Worm (Caenorhabditis elegans): Measurements from ENCODE around the gene T24D5.6.

T24D5.6 gene

DNA sequence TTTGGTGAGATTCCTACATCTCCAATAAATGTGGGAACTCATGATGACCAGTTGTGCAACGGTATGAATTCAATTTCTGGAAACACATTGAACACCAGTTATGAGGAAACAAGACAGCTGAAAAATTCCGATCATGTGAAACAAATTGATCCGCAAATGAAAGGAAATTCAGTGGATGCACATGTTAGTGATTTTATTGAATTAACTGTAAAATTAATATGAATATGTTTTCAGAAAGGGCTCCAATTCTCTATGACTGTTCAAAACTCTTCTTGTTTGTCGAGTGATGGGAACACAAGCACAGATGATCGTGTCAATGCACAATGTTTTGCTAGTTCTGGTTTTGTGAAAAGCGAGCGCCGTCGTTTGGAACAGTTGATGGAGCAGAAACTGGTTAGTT lies 16.9 kb downstream of the T24D5.6 start:
- no peak for TF ChIP-seq nhr-28 (tag; optimal IDR thresholded peaks at IDR 0.05)
- TF ChIP-seq nhr-43 (tag; optimal IDR thresholded peaks at IDR 0.05; ENCODE audit: poor library complexity, severe bottlenecking), result no peak
- TF ChIP-seq tbx-2 (tag; optimal IDR thresholded peaks at IDR 0.05), result no peak
- TF ChIP-seq ztf-4 (tag; optimal IDR thresholded peaks at IDR 0.05), result no peak
- TF ChIP-seq elt-3 (tag; optimal IDR thresholded peaks at IDR 0.05), result no peak
- TF ChIP-seq skn-1 (tag; optimal IDR thresholded peaks at IDR 0.05), result no peak
- no peak for TF ChIP-seq nhr-237 (tag; optimal IDR thresholded peaks at IDR 0.05)
- TF ChIP-seq hmg-11 (tag; optimal IDR thresholded peaks at IDR 0.05), result no peak
- TF ChIP-seq jun-1 (tag; optimal IDR thresholded peaks at IDR 0.05), result no peak
- TF ChIP-seq lsy-12 (tag; optimal IDR thresholded peaks at IDR 0.05), result no peak
- TF ChIP-seq mml-1 (tag; optimal IDR thresholded peaks at IDR 0.05), result no peak
- TF ChIP-seq lin-15B (tag; optimal IDR thresholded peaks at IDR 0.05), result no peak

DNA sequence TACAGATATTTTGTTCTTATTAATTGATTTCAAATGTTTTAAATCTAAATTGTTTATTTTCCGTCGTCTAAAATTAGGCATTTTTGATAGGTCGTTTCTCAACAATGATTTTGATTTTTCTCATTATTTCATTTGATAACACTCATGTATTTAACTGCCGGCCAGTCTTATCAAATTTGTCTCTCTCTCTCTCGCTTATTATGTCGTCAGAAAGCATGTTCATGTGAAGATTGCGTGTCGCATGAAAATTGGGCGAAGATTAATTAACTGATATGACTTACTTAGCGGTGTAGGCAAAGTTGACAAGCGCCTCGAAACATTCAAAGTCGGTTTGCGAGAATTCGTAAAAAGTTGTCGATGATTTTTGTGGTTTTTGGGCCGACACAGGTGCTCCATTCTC lies 24.4 kb downstream of the T24D5.6 start:
- TF ChIP-seq unc-39 (tag; optimal IDR thresholded peaks at IDR 0.05) (no peak), elt-2 (tag; optimal IDR thresholded peaks at IDR 0.05) (peak; percentile 93), mdl-1 (tag; optimal IDR thresholded peaks at IDR 0.05) (no peak), unc-62 (GFP tag; optimal IDR thresholded peaks at IDR 0.05) (no peak), pqm-1 (tag; optimal IDR thresholded peaks at IDR 0.05) (peak; percentile 93), pha-4 (tag; optimal IDR thresholded peaks at IDR 0.05) (peak; percentile 63), nhr-25 (tag; optimal IDR thresholded peaks at IDR 0.05) (peak; percentile 11), egl-27 (tag; optimal IDR thresholded peaks at IDR 0.05) (no peak), ceh-16 (tag; optimal IDR thresholded peaks at IDR 0.05) (no peak), nfya-1 (tag; optimal IDR thresholded peaks at IDR 0.05; ENCODE audit: insufficient read depth) (no peak), elt-3 (tag; optimal IDR thresholded peaks at IDR 0.05) (peak in 2 of 3 experiments; percentile 29 to 48), egl-5 (tag; optimal IDR thresholded peaks at IDR 0.05) (no peak), nhr-23 (tag; optimal IDR thresholded peaks at IDR 0.05) (peak; percentile 58), tbx-2 (tag; optimal IDR thresholded peaks at IDR 0.05) (no peak), aly-2 (tag; optimal IDR thresholded peaks at IDR 0.05) (no peak)

DNA sequence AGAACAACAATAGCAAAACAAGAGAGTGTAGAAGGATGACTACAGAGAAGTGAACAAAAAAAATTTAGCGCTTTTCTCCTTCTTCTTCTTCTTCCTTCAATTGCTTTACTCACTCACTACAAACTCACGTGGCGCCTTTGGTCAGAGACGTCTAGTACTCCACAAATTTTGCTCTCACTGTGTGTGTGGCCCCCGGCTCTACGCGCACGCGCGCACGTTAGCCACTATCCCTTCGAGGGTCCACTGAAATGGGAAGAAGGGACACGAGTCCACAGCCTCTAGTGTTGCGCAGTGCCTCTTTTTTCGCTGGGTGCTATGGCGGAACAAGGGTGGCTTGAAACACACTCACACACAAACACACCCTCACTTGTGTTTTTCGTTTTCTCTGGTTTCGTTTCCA lies 25.8 kb downstream of the T24D5.6 start:
- TF ChIP-seq ceh-16 (tag; optimal IDR thresholded peaks at IDR 0.05) (no peak), elt-2 (tag; optimal IDR thresholded peaks at IDR 0.05) (no peak), nhr-43 (tag; optimal IDR thresholded peaks at IDR 0.05; ENCODE audit: poor library complexity, severe bottlenecking) (no peak), unc-39 (tag; optimal IDR thresholded peaks at IDR 0.05) (no peak), daf-12 (tag; optimal IDR thresholded peaks at IDR 0.05) (no peak), zag-1 (tag; optimal IDR thresholded peaks at IDR 0.05) (no peak), mdl-1 (tag; optimal IDR thresholded peaks at IDR 0.05) (peak; percentile 59), lin-39 (tag; optimal IDR thresholded peaks at IDR 0.05) (peak; percentile 86), ZK546.5 (tag; optimal IDR thresholded peaks at IDR 0.05) (no peak), egl-27 (tag; optimal IDR thresholded peaks at IDR 0.05) (no peak), nhr-11 (tag; optimal IDR thresholded peaks at IDR 0.05) (no peak), fkh-10 (GFP tag; optimal IDR thresholded peaks at IDR 0.05) (peak; percentile 18), hmg-11 (tag; optimal IDR thresholded peaks at IDR 0.05) (peak; percentile 2), fkh-2 (tag; optimal IDR thresholded peaks at IDR 0.05) (no peak), ztf-4 (tag; optimal IDR thresholded peaks at IDR 0.05) (no peak), lsy-12 (tag; optimal IDR thresholded peaks at IDR 0.05) (no peak), nfya-1 (tag; optimal IDR thresholded peaks at IDR 0.05; ENCODE audit: insufficient read depth) (peak; percentile 40), sea-2 (GFP tag; optimal IDR thresholded peaks at IDR 0.05) (no peak)

DNA sequence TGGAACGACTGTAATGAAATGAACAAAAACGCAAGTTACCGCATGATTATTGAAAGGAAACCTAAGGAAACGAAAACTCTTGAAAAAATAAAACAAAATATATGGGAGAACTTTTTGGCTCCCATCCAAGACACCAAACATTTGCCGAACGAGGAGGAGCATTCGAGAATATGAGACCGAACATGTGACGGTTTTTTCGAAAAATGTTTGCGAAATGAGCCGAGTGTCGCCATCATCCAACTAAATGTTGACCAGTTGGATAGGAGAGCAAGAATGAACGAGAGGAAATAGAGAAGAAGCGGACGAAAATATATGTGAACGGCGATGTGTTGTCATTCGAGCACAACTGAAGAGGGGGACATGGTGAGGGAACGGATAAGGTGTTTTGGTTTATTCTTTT lies 26.6 kb downstream of the T24D5.6 start:
- TF ChIP-seq pha-4 (tag; optimal IDR thresholded peaks at IDR 0.05), result peak; percentile 93
- TF ChIP-seq ZK546.5 (tag; optimal IDR thresholded peaks at IDR 0.05), result no peak
- TF ChIP-seq eor-1 (tag; optimal IDR thresholded peaks at IDR 0.05), result no peak
- no peak for TF ChIP-seq nhr-28 (tag; optimal IDR thresholded peaks at IDR 0.05)
- no peak for TF ChIP-seq nhr-77 (tag; optimal IDR thresholded peaks at IDR 0.05)

DNA sequence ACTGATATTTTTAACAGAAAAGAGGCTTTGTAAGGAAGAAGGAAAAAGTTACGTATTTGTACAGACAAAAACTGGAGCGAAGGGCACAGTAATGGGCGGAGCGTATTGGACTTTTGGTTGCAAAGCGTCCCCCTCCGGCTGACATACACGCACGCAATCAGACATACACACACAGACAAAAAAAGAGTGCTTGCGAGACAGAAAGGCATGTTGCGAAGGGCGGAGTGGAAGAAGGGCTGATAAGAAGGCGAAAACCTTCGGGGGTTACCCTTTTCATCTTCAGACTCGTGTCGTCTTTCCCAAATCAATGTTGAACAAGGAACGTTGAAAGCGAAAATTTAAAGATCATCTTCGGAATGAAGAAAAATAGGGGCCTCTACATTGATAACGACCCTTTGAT lies 27.1 kb downstream of the T24D5.6 start:
- peak; percentile 42 for TF ChIP-seq nfya-1 (tag; optimal IDR thresholded peaks at IDR 0.05; ENCODE audit: insufficient read depth)
- TF ChIP-seq nhr-28 (tag; optimal IDR thresholded peaks at IDR 0.05), result no peak
- peak; percentile 74 for TF ChIP-seq nhr-23 (tag; optimal IDR thresholded peaks at IDR 0.05)
- TF ChIP-seq lin-39 (tag; optimal IDR thresholded peaks at IDR 0.05), result peak; percentile 17
- peak; percentile 80 for TF ChIP-seq jun-1 (tag; optimal IDR thresholded peaks at IDR 0.05)
- no peak for TF ChIP-seq nhr-76 (tag; optimal IDR thresholded peaks at IDR 0.05)
- TF ChIP-seq mdl-1 (tag; optimal IDR thresholded peaks at IDR 0.05), result peak; percentile 71
- peak; percentile 62 for TF ChIP-seq nhr-25 (tag; optimal IDR thresholded peaks at IDR 0.05)
- TF ChIP-seq elt-3 (tag; optimal IDR thresholded peaks at IDR 0.05), result peak; percentile 34 to 49 (median 36)
- TF ChIP-seq lsy-12 (tag; optimal IDR thresholded peaks at IDR 0.05), result peak; percentile 64
- TF ChIP-seq nhr-43 (tag; optimal IDR thresholded peaks at IDR 0.05; ENCODE audit: poor library complexity, severe bottlenecking), result peak; percentile 54
- TF ChIP-seq pqm-1 (tag; optimal IDR thresholded peaks at IDR 0.05), result peak; percentile 83
- no peak for TF ChIP-seq nhr-11 (tag; optimal IDR thresholded peaks at IDR 0.05)
- peak; percentile 92 for TF ChIP-seq elt-2 (tag; optimal IDR thresholded peaks at IDR 0.05)
- TF ChIP-seq ceh-28 (tag; optimal IDR thresholded peaks at IDR 0.05), result peak; percentile 49
- no peak for TF ChIP-seq unc-62 (GFP tag; optimal IDR thresholded peaks at IDR 0.05)
- TF ChIP-seq fkh-2 (tag; optimal IDR thresholded peaks at IDR 0.05), result no peak
- no peak for TF ChIP-seq fkh-10 (GFP tag; optimal IDR thresholded peaks at IDR 0.05)
- TF ChIP-seq pha-4 (tag; optimal IDR thresholded peaks at IDR 0.05), result peak; percentile 19
- TF ChIP-seq nhr-77 (tag; optimal IDR thresholded peaks at IDR 0.05), result no peak
